Worm (Caenorhabditis elegans) whole organism, L1 larva: ENCODE measurements around the gene lin-15B.

ENCODE experiments used
- F16B12.6 ChIP-seq: fragments of 150-350 bp; optimal IDR thresholded peaks from 2 replicates; lab custom pipeline; 2014; ENCODE audit warnings: missing biosample characterization, missing genetic modification characterization
- elt-3 ChIP-seq, 6 experiments: fragments of 150-350 bp in 1 of 6; sonication (generic microtip); optimal IDR thresholded peaks; 2 replicates each; lab custom pipeline; 2017 to 2018; ENCODE audit warnings: missing biosample characterization in 6 of 6, missing genetic modification characterization in 6 of 6, inconsistent platforms in 1 of 6
- fos-1 ChIP-seq: fragments of 150-350 bp; optimal IDR thresholded peaks from 2 replicates; lab custom pipeline; 2014; ENCODE audit warnings: missing biosample characterization, missing genetic modification characterization
- nhr-11 ChIP-seq: fragments of 150-350 bp; optimal IDR thresholded peaks from 2 replicates; lab custom pipeline; 2014; ENCODE audit warnings: missing biosample characterization, missing genetic modification characterization
- nhr-237 ChIP-seq: fragments of 150-350 bp; optimal IDR thresholded peaks from 2 replicates; lab custom pipeline; 2014; ENCODE audit warnings: missing biosample characterization, missing genetic modification characterization
- nhr-77 ChIP-seq: fragments of 150-350 bp; optimal IDR thresholded peaks from 2 replicates; lab custom pipeline; 2014; ENCODE audit warnings: missing biosample characterization, missing genetic modification characterization
- skn-1 ChIP-seq: fragments of 150-350 bp; optimal IDR thresholded peaks from 2 replicates; lab custom pipeline; 2014; ENCODE audit warnings: missing biosample characterization, missing genetic modification characterization
- unc-62 ChIP-seq: fragments of 150-350 bp; optimal IDR thresholded peaks from 2 replicates; lab custom pipeline; 2014; ENCODE audit warnings: missing biosample characterization, missing genetic modification reagents, missing genetic modification characterization
- zag-1 ChIP-seq: fragments of 150-350 bp; optimal IDR thresholded peaks from 2 replicates; lab custom pipeline; 2014; ENCODE audit warnings: missing biosample characterization, missing genetic modification characterization
- ztf-11 ChIP-seq, 2 experiments: sonication (generic microtip); optimal IDR thresholded peaks; 2 replicates each; lab custom pipeline; 2016 to 2017; ENCODE audit warnings: missing genetic modification characterization in 2 of 2, missing biosample characterization in 1 of 2, missing compliant biosample characterization in 1 of 2
- ztf-4 ChIP-seq: fragments of 150-350 bp; optimal IDR thresholded peaks from 2 replicates; lab custom pipeline; 2014; ENCODE audit warnings: missing biosample characterization, missing genetic modification characterization

- TF ChIP-seq elt-3 (tag; optimal IDR thresholded peaks at IDR 0.05; lab: Kevin White, UChicago) = no peak
- no peak for TF ChIP-seq F16B12.6 (tag; lab: Kevin White, UChicago)
- no peak for TF ChIP-seq ztf-11 (tag; optimal IDR thresholded peaks at IDR 0.05; lab: Kevin White, UChicago)
- no peak for TF ChIP-seq nhr-237
- no peak for TF ChIP-seq ztf-4 (tag; lab: Kevin White, UChicago)
- TF ChIP-seq nhr-77 (tag; lab: Kevin White, UChicago) = no peak
- TF ChIP-seq fos-1 (tag; lab: Kevin White, UChicago) = no peak
- no peak for TF ChIP-seq skn-1 (tag; lab: Kevin White, UChicago)
- no peak for TF ChIP-seq nhr-11 (tag; lab: Kevin White, UChicago)
- TF ChIP-seq unc-62 (GFP tag; lab: Kevin White, UChicago) = no peak
- TF ChIP-seq zag-1 (tag; lab: Kevin White, UChicago) = no peak
Observed at ce11 chrX:15747814-15748213, 21.9 kb downstream of the lin-15B start.
